Fruit fly (Drosophila melanogaster) whole organism, embryonic: ENCODE data around the gene RpL36.

Source experiments
- ATbp ChIP-seq: fragments of 200-800 bp; sonication (Bioruptor generic); optimal IDR thresholded peaks from 2 replicates; lab custom pipeline; 2017; ENCODE audit warnings: missing biosample characterization, mild to moderate bottlenecking, missing genetic modification characterization, missing genetic modification reagents
- Asciz ChIP-seq: fragments of 200-800 bp; sonication (Bioruptor generic); optimal IDR thresholded peaks from 2 replicates; lab custom pipeline; 2017; ENCODE audit warnings: missing biosample characterization, mild to moderate bottlenecking, missing genetic modification characterization, missing genetic modification reagents
- CG10431 ChIP-seq: fragments of 200-800 bp; sonication (Bioruptor generic); optimal IDR thresholded peaks from 3 replicates; lab custom pipeline; 2018; ENCODE audit warnings: missing biosample characterization, mild to moderate bottlenecking, missing genetic modification characterization
- CG12219 ChIP-seq: fragments of 200-800 bp; sonication (Bioruptor generic); optimal IDR thresholded peaks from 3 replicates; lab custom pipeline; 2018; ENCODE audit warnings: missing biosample characterization, mild to moderate bottlenecking, missing genetic modification characterization
- CG13287 ChIP-seq: fragments of 200-800 bp; sonication (Bioruptor generic); IDR thresholded peaks from 2 replicates; pipeline ENCODE4 v1.3.6; 2022; ENCODE audit warnings: missing biosample characterization, missing genetic modification characterization; ENCODE audit not compliant: partially characterized antibody
- CG15601 ChIP-seq: fragments of 200-800 bp; sonication (Bioruptor generic); optimal IDR thresholded peaks from 3 replicates; lab custom pipeline; 2019; ENCODE audit warnings: missing biosample characterization, mild to moderate bottlenecking, missing genetic modification characterization, moderate library complexity
- CG1602 ChIP-seq: fragments of 200-800 bp; sonication (Bioruptor generic); optimal IDR thresholded peaks from 3 replicates; lab custom pipeline; 2016; ENCODE audit warnings: missing biosample characterization, missing genetic modification characterization
- CG18262 ChIP-seq: fragments of 200-800 bp; optimal IDR thresholded peaks from 3 replicates; lab custom pipeline; 2019; ENCODE audit warnings: missing biosample characterization, mild to moderate bottlenecking, missing genetic modification characterization, moderate library complexity
- CG2116 ChIP-seq: fragments of 200-800 bp; sonication (Bioruptor generic); optimal IDR thresholded peaks from 3 replicates; lab custom pipeline; 2018; ENCODE audit warnings: missing biosample characterization, mild to moderate bottlenecking, missing genetic modification characterization
- CG31441 ChIP-seq: fragments of 200-800 bp; sonication (Bioruptor generic); IDR thresholded peaks from 2 replicates; pipeline ENCODE4 v1.3.6; 2022; ENCODE audit warnings: missing biosample characterization, missing genetic modification characterization
- CG3163 ChIP-seq: fragments of 200-800 bp; sonication (Bioruptor generic); optimal IDR thresholded peaks from 3 replicates; lab custom pipeline; 2016; ENCODE audit warnings: missing biosample characterization, missing genetic modification characterization
- CG4328 ChIP-seq: fragments of 200-800 bp; sonication (Bioruptor generic); optimal IDR thresholded peaks from 3 replicates; lab custom pipeline; 2017; ENCODE audit warnings: missing biosample characterization, missing genetic modification reagents, missing genetic modification characterization
- CG43689 ChIP-seq: fragments of 200-800 bp; sonication (Bioruptor generic); IDR thresholded peaks from 2 replicates; pipeline ENCODE4 v1.3.6; 2022; ENCODE audit warnings: missing biosample characterization, missing genetic modification characterization
- CG4424 ChIP-seq: fragments of 200-800 bp; sonication (Bioruptor generic); optimal IDR thresholded peaks from 3 replicates; lab custom pipeline; 2016; ENCODE audit warnings: missing biosample characterization, missing genetic modification characterization
- CG4854 ChIP-seq: fragments of 200-800 bp; sonication (Bioruptor generic); optimal IDR thresholded peaks from 2 replicates; lab custom pipeline; 2016; ENCODE audit warnings: missing biosample characterization, missing genetic modification characterization, inconsistent platforms
- CG7357 ChIP-seq: fragments of 200-800 bp; sonication (Bioruptor generic); IDR thresholded peaks from 3 replicates; pipeline ENCODE4 v1.3.6; 2022; ENCODE audit warnings: missing biosample characterization, missing genetic modification characterization
- CG8478 ChIP-seq: fragments of >200 bp; optimal IDR thresholded peaks from 2 replicates; lab custom pipeline; 2018
- CG8765 ChIP-seq: fragments of 200-800 bp; sonication (Bioruptor generic); IDR thresholded peaks from 2 replicates; pipeline ENCODE4 v1.3.6; 2022; ENCODE audit warnings: missing biosample characterization, missing genetic modification characterization
- CG9932 ChIP-seq: fragments of 200-800 bp; sonication (Bioruptor generic); IDR thresholded peaks from 2 replicates; pipeline ENCODE4 v1.3.6; 2022; ENCODE audit warnings: missing biosample characterization, missing genetic modification characterization
- CoRest ChIP-seq: fragments of 200-800 bp; sonication (Bioruptor generic); optimal IDR thresholded peaks from 3 replicates; lab custom pipeline; 2018; ENCODE audit warnings: missing biosample characterization, mild to moderate bottlenecking, missing genetic modification characterization, moderate library complexity
- E2f1 ChIP-seq: fragments of 200-800 bp; sonication (Bioruptor generic); IDR thresholded peaks from 2 replicates; pipeline ENCODE4 v1.3.6; 2022; ENCODE audit warnings: missing biosample characterization, missing genetic modification characterization
- HLHmδ ChIP-seq: fragments of 200-800 bp; sonication (Bioruptor generic); optimal IDR thresholded peaks from 2 replicates; lab custom pipeline; 2018; ENCODE audit warnings: missing biosample characterization, mild to moderate bottlenecking, missing genetic modification characterization, moderate library complexity
- HmgD ChIP-seq: fragments of 200-800 bp; sonication (Bioruptor generic); optimal IDR thresholded peaks from 3 replicates; lab custom pipeline; 2016; ENCODE audit warnings: missing biosample characterization, missing genetic modification characterization
- Hr78 ChIP-seq, 2 experiments: fragments of 200-800 bp in 1 of 2; fragments of >200 bp in 1 of 2; sonication (Bioruptor generic) in 1 of 2; optimal IDR thresholded peaks; 2 replicates each; lab custom pipeline; 2017 to 2019; ENCODE audit warnings: missing biosample characterization in 2 of 2, missing genetic modification characterization in 2 of 2, mild to moderate bottlenecking in 1 of 2, moderate library complexity in 1 of 2
- MBD-R2 ChIP-seq: fragments of 200-800 bp; sonication (Bioruptor generic); IDR thresholded peaks from 2 replicates; pipeline ENCODE4 v1.3.6; 2022; ENCODE audit warnings: missing biosample characterization, missing genetic modification characterization
- Mad ChIP-seq: fragments of 200-800 bp; sonication (Bioruptor generic); optimal IDR thresholded peaks from 2 replicates; lab custom pipeline; 2016; ENCODE audit warnings: missing biosample characterization, missing genetic modification characterization
- Meics ChIP-seq: fragments of 200-800 bp; sonication (Bioruptor generic); optimal IDR thresholded peaks from 2 replicates; lab custom pipeline; 2017; ENCODE audit warnings: missing biosample characterization, mild to moderate bottlenecking, missing genetic modification characterization
- NC2β ChIP-seq: fragments of 200-800 bp; sonication (Bioruptor generic); optimal IDR thresholded peaks from 2 replicates; lab custom pipeline; 2016; ENCODE audit warnings: missing biosample characterization, missing genetic modification characterization
- Oli ChIP-seq: fragments of 200-800 bp; sonication (Bioruptor generic); optimal IDR thresholded peaks from 2 replicates; lab custom pipeline; 2018; ENCODE audit warnings: missing biosample characterization, mild to moderate bottlenecking, missing genetic modification characterization, moderate library complexity
- Pdp1 ChIP-seq, 2 experiments: fragments of 200-800 bp; sonication (Bioruptor generic); optimal IDR thresholded peaks; 3 replicates each; lab custom pipeline; 2016; ENCODE audit warnings: missing biosample characterization in 2 of 2, missing genetic modification characterization in 2 of 2, mild to moderate bottlenecking in 1 of 2, moderate library complexity in 1 of 2
- Ptx1 ChIP-seq: fragments of 200-800 bp; sonication (Bioruptor generic); IDR thresholded peaks from 2 replicates; pipeline ENCODE4 v1.3.6; 2022; ENCODE audit warnings: missing biosample characterization, missing genetic modification characterization
- Sin3A ChIP-seq: fragments of >200 bp; optimal IDR thresholded peaks from 2 replicates; lab custom pipeline; 2018
- Vsx1 ChIP-seq: fragments of 200-800 bp; sonication (Bioruptor generic); optimal IDR thresholded peaks from 2 replicates; lab custom pipeline; 2017; ENCODE audit warnings: missing biosample characterization, mild to moderate bottlenecking, missing genetic modification characterization, missing genetic modification reagents
- YL-1 ChIP-seq: fragments of 200-800 bp; sonication (Bioruptor generic); optimal IDR thresholded peaks from 3 replicates; lab custom pipeline; 2017; ENCODE audit warnings: missing biosample characterization, mild to moderate bottlenecking, missing genetic modification characterization
- ash1 ChIP-seq: fragments of 200-800 bp; sonication (Bioruptor generic); optimal IDR thresholded peaks from 2 replicates; lab custom pipeline; 2018; ENCODE audit warnings: missing biosample characterization, mild to moderate bottlenecking, missing genetic modification characterization
- bab2 ChIP-seq: fragments of 200-800 bp; sonication (Bioruptor generic); optimal IDR thresholded peaks from 2 replicates; lab custom pipeline; 2016; ENCODE audit warnings: missing biosample characterization, missing genetic modification characterization
- br ChIP-seq: fragments of >200 bp; optimal IDR thresholded peaks from 2 replicates; lab custom pipeline; 2017
- chinmo ChIP-seq: fragments of 200-800 bp; sonication (Bioruptor generic); IDR thresholded peaks from 4 replicates; pipeline ENCODE4 v1.3.6; 2022; ENCODE audit warnings: missing biosample characterization, missing genetic modification characterization; ENCODE audit not compliant: partially characterized antibody
- crol ChIP-seq: fragments of 200-800 bp; sonication (Bioruptor generic); IDR thresholded peaks from 2 replicates; pipeline ENCODE4 v1.3.6; 2022; ENCODE audit warnings: missing biosample characterization, missing genetic modification characterization
- disco-r ChIP-seq: fragments of 200-800 bp; sonication (Bioruptor generic); optimal IDR thresholded peaks from 2 replicates; lab custom pipeline; 2016; ENCODE audit warnings: missing biosample characterization, missing genetic modification characterization
- fru ChIP-seq: fragments of >200 bp; optimal IDR thresholded peaks from 2 replicates; lab custom pipeline; 2017
- gt ChIP-seq: fragments of 200-800 bp; sonication (Bioruptor generic); IDR thresholded peaks from 2 replicates; pipeline ENCODE4 v1.3.6; 2022; ENCODE audit warnings: missing biosample characterization, missing genetic modification characterization
- ham ChIP-seq: fragments of 200-800 bp; sonication (Bioruptor generic); IDR thresholded peaks from 2 replicates; pipeline ENCODE4 v1.3.6; 2022; ENCODE audit warnings: missing biosample characterization, missing genetic modification characterization
- inv ChIP-seq: fragments of 200-800 bp; sonication (Bioruptor generic); IDR thresholded peaks from 2 replicates; pipeline ENCODE4 v1.3.6; 2022; ENCODE audit warnings: missing biosample characterization, missing genetic modification characterization; ENCODE audit not compliant: partially characterized antibody
- ken ChIP-seq: fragments of 200-800 bp; sonication (Bioruptor generic); IDR thresholded peaks from 3 replicates; pipeline ENCODE4 v1.3.6; 2022; ENCODE audit warnings: missing biosample characterization, missing genetic modification characterization
- lilli ChIP-seq: fragments of 200-800 bp; sonication (Bioruptor generic); optimal IDR thresholded peaks from 3 replicates; lab custom pipeline; 2016; ENCODE audit warnings: missing biosample characterization, missing genetic modification characterization
- pb ChIP-seq: fragments of 200-800 bp; sonication (Bioruptor generic); optimal IDR thresholded peaks from 3 replicates; lab custom pipeline; 2016; ENCODE audit warnings: missing biosample characterization, missing genetic modification characterization
- pfk ChIP-seq: fragments of 200-800 bp; sonication (Bioruptor generic); optimal IDR thresholded peaks from 2 replicates; lab custom pipeline; 2018; ENCODE audit warnings: missing biosample characterization, mild to moderate bottlenecking, missing genetic modification characterization, moderate library complexity
- psq ChIP-seq: fragments of 200-800 bp; sonication (Bioruptor generic); optimal IDR thresholded peaks from 2 replicates; lab custom pipeline; 2017; ENCODE audit warnings: missing biosample characterization, missing genetic modification characterization
- sima ChIP-seq: fragments of 200-800 bp; sonication (Bioruptor generic); optimal IDR thresholded peaks from 2 replicates; lab custom pipeline; 2016; ENCODE audit warnings: missing biosample characterization, missing genetic modification characterization
- sr ChIP-seq: fragments of 200-800 bp; sonication (Bioruptor generic); IDR thresholded peaks from 3 replicates; pipeline ENCODE4 v1.3.6; 2022; ENCODE audit warnings: missing biosample characterization, missing genetic modification characterization

RpL36 gene

DNA sequence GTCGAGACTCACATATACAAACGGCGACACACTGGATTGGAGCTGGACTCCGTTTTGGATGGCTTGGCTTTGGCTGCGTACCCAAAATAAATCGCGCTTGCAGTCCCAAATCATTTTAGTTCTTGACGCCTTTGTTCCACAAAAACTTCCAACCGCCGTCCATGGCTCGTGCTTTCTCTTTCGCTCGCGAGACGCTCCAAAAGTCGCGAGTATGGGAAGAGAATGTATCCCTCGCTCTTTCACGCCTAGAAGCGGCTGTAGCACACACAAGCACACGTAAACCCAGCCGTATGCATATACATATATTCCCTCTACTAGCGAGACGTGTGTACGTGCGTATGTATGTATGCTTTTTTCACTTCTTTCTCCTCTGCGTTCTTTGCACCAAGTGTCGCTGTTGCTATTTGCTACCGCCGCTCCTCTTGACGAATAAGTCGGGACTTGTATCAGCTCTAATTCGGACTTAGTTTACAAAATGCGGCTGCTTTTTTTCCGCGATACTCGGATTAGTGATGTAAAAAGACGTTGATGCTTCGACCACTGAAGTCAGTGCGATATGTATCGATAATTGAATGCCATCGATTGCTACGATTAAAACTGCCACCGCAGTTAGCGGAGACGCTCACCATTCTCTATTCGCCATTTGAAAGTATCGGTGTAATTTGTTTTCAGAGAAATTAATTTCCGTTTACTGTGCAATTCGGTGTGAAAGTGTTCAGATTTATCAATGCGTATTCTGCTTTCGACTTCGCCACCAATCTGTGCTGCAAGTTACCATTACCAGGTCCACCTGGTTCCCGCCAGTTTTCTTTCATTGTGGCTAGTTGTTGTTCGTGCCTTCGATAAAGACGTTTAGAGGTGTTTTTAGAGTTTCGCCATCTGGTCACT, 26.5 kb upstream of the RpL36 start, which contains the start of the genes Hmt4-20 and SkpA (continued):
- TF ChIP-seq inv (GFP tag; lab: Robert Waterston, UW) (peak; percentile 94), Sin3A (lab: Kevin White, UChicago) (peak; percentile 100), fru (lab: Kevin White, UChicago) (no peak), CG13287 (GFP tag; lab: Robert Waterston, UW) (peak; percentile 86), YL-1 (GFP tag; lab: Kevin White, UChicago) (no peak), ken (GFP tag; lab: Robert Waterston, UW) (0 out of 3 replicates have a peak, but pooled peaks have one; percentile 16), CG4424 (GFP tag; lab: Kevin White, UChicago) (no peak), CG10431 (GFP tag; lab: Kevin White, UChicago) (no peak), psq (GFP tag; lab: Kevin White, UChicago) (no peak), E2f1 (GFP tag; lab: Robert Waterston, UW) (no peak), Hr78 (GFP tag; optimal IDR thresholded peaks at IDR 0.05; lab: Kevin White, UChicago) (no peak), pfk (GFP tag; lab: Kevin White, UChicago) (no peak), Meics (GFP tag; lab: Kevin White, UChicago) (no peak), MBD-R2 (GFP tag; lab: Robert Waterston, UW) (no peak), disco-r (GFP tag; lab: Kevin White, UChicago) (no peak), CG15601 (tag; lab: Kevin White, UChicago) (peak; percentile 5), chinmo (GFP tag; lab: Robert Waterston, UW) (peak; percentile 89; the same call in 3 of the 4 replicates), CG8478 (peak; percentile 84), CG1602 (GFP tag; lab: Kevin White, UChicago) (no peak), sima (no peak), HLHmδ (no peak), Vsx1 (no peak), CG12219 (no peak), HmgD (peak; percentile 6), CG18262 (tag; lab: Kevin White, UChicago) (no peak), ATbp (GFP tag; lab: Kevin White, UChicago) (no peak), CG4854 (GFP tag; lab: Kevin White, UChicago) (no peak), CoRest (tag; lab: Kevin White, UChicago) (peak; percentile 25), CG2116 (GFP tag; lab: Kevin White, UChicago) (peak; percentile 83), CG9932 (GFP tag; lab: Robert Waterston, UW) (peak; percentile 57), ham (GFP tag; lab: Robert Waterston, UW) (no peak), bab2 (GFP tag; lab: Kevin White, UChicago) (peak; percentile 10), Pdp1 (GFP tag; optimal IDR thresholded peaks at IDR 0.05; lab: Kevin White, UChicago) (peak in 1 of 2 experiments; percentile 36), CG43689 (no peak), CG4328 (no peak), br (lab: Kevin White, UChicago) (no peak), Mad (GFP tag; lab: Kevin White, UChicago) (no peak), ash1 (GFP tag; lab: Kevin White, UChicago) (no peak), Asciz (GFP tag; lab: Kevin White, UChicago) (no peak), Oli (tag; lab: Kevin White, UChicago) (no peak), crol (GFP tag; lab: Robert Waterston, UW) (no peak), CG8765 (GFP tag; lab: Robert Waterston, UW) (no peak), pb (GFP tag; lab: Kevin White, UChicago) (no peak), gt (no peak), CG3163 (GFP tag; lab: Kevin White, UChicago) (peak; percentile 19), NC2β (GFP tag; lab: Kevin White, UChicago) (no peak), Ptx1 (GFP tag; lab: Robert Waterston, UW) (no peak), CG7357 (GFP tag; lab: Robert Waterston, UW) (no peak), sr (GFP tag; lab: Robert Waterston, UW) (no peak), lilli (no peak), CG31441 (GFP tag; lab: Robert Waterston, UW) (no peak)
